Fruit fly (Drosophila melanogaster): ENCODE measurements around the gene CG9287.

CG9287 gene

dm6 chr2L:8709413-8709812 is 29.8 kb upstream of the CG9287 start, which contains the start of gene Hnf4 (continued):
- no peak for TF ChIP-seq CG8119 (GFP tag; IDR thresholded peaks at IDR 0.05)
- TF ChIP-seq CG6276 (GFP tag; optimal IDR thresholded peaks at IDR 0.05) = no peak
- no peak for TF ChIP-seq topi (GFP tag; optimal IDR thresholded peaks at IDR 0.05)

dm6 chr2L:8709078-8709399 is 29.4 kb upstream of the CG9287 start:
- peak; percentile 17 for TF ChIP-seq CG9139 (GFP tag; optimal IDR thresholded peaks at IDR 0.05)
- peak; percentile 31 to 39 for TF ChIP-seq ss (GFP tag; optimal IDR thresholded peaks at IDR 0.05)
- no peak for TF ChIP-seq CG31627 (GFP tag; optimal IDR thresholded peaks at IDR 0.05)
- no peak for TF ChIP-seq CG6792 (GFP tag; optimal IDR thresholded peaks at IDR 0.05)
- no peak for TF ChIP-seq lz (GFP tag; optimal IDR thresholded peaks at IDR 0.05)
- TF ChIP-seq pdm3 (GFP tag; optimal IDR thresholded peaks at IDR 0.05) = no peak
- TF ChIP-seq Smox (GFP tag; optimal IDR thresholded peaks at IDR 0.05) = no peak
- TF ChIP-seq CG1621 (tag; optimal IDR thresholded peaks at IDR 0.05) = peak; percentile 29
- no peak for TF ChIP-seq dac (GFP tag; optimal IDR thresholded peaks at IDR 0.05)
- TF ChIP-seq achi (GFP tag; optimal IDR thresholded peaks at IDR 0.05) = no peak
- no peak for TF ChIP-seq CG6276 (GFP tag; optimal IDR thresholded peaks at IDR 0.05)
- 0 out of 3 replicates have a peak, but pooled peaks have one; percentile 43 for TF ChIP-seq CG8119 (GFP tag; IDR thresholded peaks at IDR 0.05)
- TF ChIP-seq CG16779 (tag; optimal IDR thresholded peaks at IDR 0.05) = peak; percentile 27
- TF ChIP-seq CG3919 (GFP tag; optimal IDR thresholded peaks at IDR 0.05) = peak; percentile 20
- peak; percentile 48 for TF ChIP-seq CG6854 (GFP tag; optimal IDR thresholded peaks at IDR 0.05)
- no peak for TF ChIP-seq CG8632 (GFP tag; optimal IDR thresholded peaks at IDR 0.05)
- TF ChIP-seq Eip75B (GFP tag; optimal IDR thresholded peaks at IDR 0.05) = no peak
- no peak for TF ChIP-seq acj6 (GFP tag; optimal IDR thresholded peaks at IDR 0.05)
- no peak for TF ChIP-seq fd85E (GFP tag; optimal IDR thresholded peaks at IDR 0.05)
- peak; percentile 92 for TF ChIP-seq vri (GFP tag; optimal IDR thresholded peaks at IDR 0.05)
- no peak for TF ChIP-seq Hr39 (GFP tag; optimal IDR thresholded peaks at IDR 0.05)
- TF ChIP-seq CG32006 (GFP tag; optimal IDR thresholded peaks at IDR 0.05) = no peak

dm6 chr2L:8708399-8709077 is 28.9 kb upstream of the CG9287 start:
- TF ChIP-seq OdsH (GFP tag; optimal IDR thresholded peaks at IDR 0.05) (no peak), svp (GFP tag) (peak; percentile 26), Smox (GFP tag; optimal IDR thresholded peaks at IDR 0.05) (no peak), spab (GFP tag; optimal IDR thresholded peaks at IDR 0.05) (peak; percentile 10), Eip78C (GFP tag) (peak; percentile 74), CG6276 (GFP tag; optimal IDR thresholded peaks at IDR 0.05) (peak; percentile 17), eg (GFP tag; IDR thresholded peaks at IDR 0.05) (0 out of 3 replicates have a peak, but pooled peaks have one; percentile 22)

dm6 chr2L:8707522-8707921 is 27.9 kb upstream of the CG9287 start:
- TF ChIP-seq Gug (GFP tag; IDR thresholded peaks at IDR 0.05) (no peak), CG8632 (GFP tag; optimal IDR thresholded peaks at IDR 0.05) (no peak), esn (GFP tag; optimal IDR thresholded peaks at IDR 0.05) (no peak), svp (GFP tag) (peak; percentile 75), CG34406 (GFP tag; optimal IDR thresholded peaks at IDR 0.05) (no peak), CG9139 (GFP tag; optimal IDR thresholded peaks at IDR 0.05) (no peak), CG11762 (GFP tag; optimal IDR thresholded peaks at IDR 0.05; ENCODE audit: insufficient read depth) (no peak), fkh (GFP tag; optimal IDR thresholded peaks at IDR 0.05) (peak; percentile 33), Blimp-1 (GFP tag; optimal IDR thresholded peaks at IDR 0.05) (no peak), spab (GFP tag; optimal IDR thresholded peaks at IDR 0.05) (no peak)
